Fruit fly (Drosophila melanogaster) whole organism, embryonic: Measurements from ENCODE around the gene CycB3.
A peak's percentile ranks its signal among the peaks of the same experiment; 100 is the strongest.

Experiments used
- CG1024 ChIP-seq: fragments of 200-800 bp; sonication (Bioruptor generic); IDR thresholded peaks from 2 replicates; pipeline ENCODE4 v1.3.6; 2022; ENCODE audit warnings: missing biosample characterization, missing genetic modification characterization
- CG10321 ChIP-seq: fragments of 200-800 bp; sonication (Bioruptor generic); IDR thresholded peaks from 2 replicates; pipeline ENCODE4 v1.3.6; 2022; ENCODE audit warnings: missing biosample characterization, missing genetic modification characterization
- CG11085 ChIP-seq: fragments of 200-800 bp; sonication (Bioruptor generic); IDR thresholded peaks from 2 replicates; pipeline ENCODE4 v1.3.6; 2022; ENCODE audit warnings: missing biosample characterization, missing genetic modification characterization
- CG11093 ChIP-seq: fragments of 200-800 bp; sonication (Bioruptor generic); IDR thresholded peaks from 3 replicates; pipeline ENCODE4 v1.3.6; 2022; ENCODE audit warnings: missing biosample characterization, missing genetic modification characterization
- CG11398 ChIP-seq: fragments of 200-800 bp; sonication (Bioruptor generic); optimal IDR thresholded peaks from 2 replicates; lab custom pipeline; 2016; ENCODE audit warnings: missing biosample characterization, missing genetic modification characterization
- CG12104 ChIP-seq: fragments of 200-800 bp; sonication (Bioruptor generic); optimal IDR thresholded peaks from 3 replicates; lab custom pipeline; 2016; ENCODE audit warnings: missing biosample characterization, missing genetic modification characterization
- CG13624 ChIP-seq: fragments of 200-800 bp; sonication (Bioruptor generic); optimal IDR thresholded peaks from 2 replicates; lab custom pipeline; 2016; ENCODE audit warnings: missing biosample characterization, missing genetic modification characterization
- CG14050 ChIP-seq: fragments of 200-800 bp; sonication (Bioruptor generic); IDR thresholded peaks from 3 replicates; pipeline ENCODE4 v1.3.6; 2022; ENCODE audit warnings: missing biosample characterization, missing genetic modification characterization
- CG15601 ChIP-seq: fragments of 200-800 bp; sonication (Bioruptor generic); optimal IDR thresholded peaks from 3 replicates; lab custom pipeline; 2019; ENCODE audit warnings: missing biosample characterization, mild to moderate bottlenecking, missing genetic modification characterization, moderate library complexity
- CG15696 ChIP-seq: fragments of 200-800 bp; sonication (Bioruptor generic); optimal IDR thresholded peaks from 2 replicates; lab custom pipeline; 2019; ENCODE audit warnings: missing biosample characterization, mild to moderate bottlenecking, missing genetic modification characterization, moderate library complexity
- CG31365 ChIP-seq: fragments of 200-800 bp; sonication (Bioruptor generic); optimal IDR thresholded peaks from 2 replicates; lab custom pipeline; 2018; ENCODE audit warnings: missing biosample characterization, mild to moderate bottlenecking, missing genetic modification characterization
- CG4404 ChIP-seq: fragments of 200-800 bp; sonication (Bioruptor generic); IDR thresholded peaks from 2 replicates; pipeline ENCODE4 v1.3.6; 2022; ENCODE audit warnings: missing biosample characterization, missing genetic modification characterization
- CG4617 ChIP-seq: fragments of 200-800 bp; sonication (Bioruptor generic); optimal IDR thresholded peaks from 3 replicates; lab custom pipeline; 2016; ENCODE audit warnings: missing biosample characterization, missing genetic modification characterization, borderline replicate concordance
- CG8478 ChIP-seq: fragments of >200 bp; optimal IDR thresholded peaks from 2 replicates; lab custom pipeline; 2018
- Camta ChIP-seq: fragments of 200-800 bp; sonication (Bioruptor generic); optimal IDR thresholded peaks from 2 replicates; lab custom pipeline; 2016; ENCODE audit warnings: missing biosample characterization, missing genetic modification characterization
- Chrac-16 ChIP-seq: fragments of 200-800 bp; sonication (Bioruptor generic); optimal IDR thresholded peaks from 3 replicates; lab custom pipeline; 2016; ENCODE audit warnings: missing biosample characterization, missing genetic modification characterization
- D19A ChIP-seq: fragments of 200-800 bp; optimal IDR thresholded peaks from 3 replicates; lab custom pipeline; 2019; ENCODE audit warnings: missing biosample characterization, mild to moderate bottlenecking, missing genetic modification characterization, moderate library complexity
- Dad ChIP-seq: fragments of 200-800 bp; sonication (Bioruptor generic); optimal IDR thresholded peaks from 3 replicates; lab custom pipeline; 2016; ENCODE audit warnings: missing biosample characterization, missing genetic modification characterization
- Dip2 ChIP-seq: fragments of 200-800 bp; sonication (Bioruptor generic); IDR thresholded peaks from 2 replicates; pipeline ENCODE4 v1.3.6; 2022; ENCODE audit warnings: missing biosample characterization, missing genetic modification characterization
- Elba2 ChIP-seq: fragments of 200-800 bp; sonication (Bioruptor generic); optimal IDR thresholded peaks from 3 replicates; lab custom pipeline; 2016; ENCODE audit warnings: missing biosample characterization, missing genetic modification characterization
- Fer1 ChIP-seq: fragments of 200-800 bp; sonication (Bioruptor generic); optimal IDR thresholded peaks from 2 replicates; lab custom pipeline; 2017; ENCODE audit warnings: missing biosample characterization, mild to moderate bottlenecking, missing genetic modification characterization
- Gug ChIP-seq: fragments of 200-800 bp; sonication (Bioruptor generic); IDR thresholded peaks from 4 replicates; pipeline ENCODE4 v1.3.6; 2022; ENCODE audit warnings: missing biosample characterization, missing genetic modification characterization
- Hey ChIP-seq: fragments of 200-800 bp; sonication (Bioruptor generic); optimal IDR thresholded peaks from 3 replicates; lab custom pipeline; 2018; ENCODE audit warnings: missing biosample characterization, mild to moderate bottlenecking, missing genetic modification characterization
- Hmx ChIP-seq: fragments of 200-800 bp; sonication (Bioruptor generic); optimal IDR thresholded peaks from 2 replicates; lab custom pipeline; 2016; ENCODE audit warnings: missing biosample characterization, missing genetic modification characterization
- Hr78 ChIP-seq, 2 experiments: fragments of 200-800 bp in 1 of 2; fragments of >200 bp in 1 of 2; sonication (Bioruptor generic) in 1 of 2; optimal IDR thresholded peaks; 2 replicates each; lab custom pipeline; 2017 to 2019; ENCODE audit warnings: missing biosample characterization in 2 of 2, missing genetic modification characterization in 2 of 2, mild to moderate bottlenecking in 1 of 2, moderate library complexity in 1 of 2
- MESR4 ChIP-seq: fragments of 200-800 bp; sonication (Bioruptor generic); optimal IDR thresholded peaks from 2 replicates; lab custom pipeline; 2018; ENCODE audit warnings: missing biosample characterization, mild to moderate bottlenecking, missing genetic modification characterization, moderate library complexity
- PHDP ChIP-seq: fragments of 200-800 bp; sonication (Bioruptor generic); optimal IDR thresholded peaks from 3 replicates; lab custom pipeline; 2018; ENCODE audit warnings: missing biosample characterization, mild to moderate bottlenecking, missing genetic modification characterization, moderate library complexity
- Ptx1 ChIP-seq: fragments of 200-800 bp; sonication (Bioruptor generic); IDR thresholded peaks from 2 replicates; pipeline ENCODE4 v1.3.6; 2022; ENCODE audit warnings: missing biosample characterization, missing genetic modification characterization
- Sry-δ ChIP-seq: fragments of 200-800 bp; sonication (Bioruptor generic); optimal IDR thresholded peaks from 2 replicates; lab custom pipeline; 2016; ENCODE audit warnings: missing biosample characterization, missing genetic modification characterization
- ap ChIP-seq: fragments of 200-800 bp; sonication (Bioruptor generic); IDR thresholded peaks from 2 replicates; pipeline ENCODE4 v1.3.6; 2022; ENCODE audit warnings: missing biosample characterization, missing genetic modification characterization
- ara ChIP-seq: fragments of 200-800 bp; sonication (Bioruptor generic); IDR thresholded peaks from 2 replicates; pipeline ENCODE4 v1.3.6; 2022; ENCODE audit warnings: missing biosample characterization, missing genetic modification characterization
- ase ChIP-seq: fragments of 200-800 bp; sonication (Bioruptor generic); IDR thresholded peaks from 3 replicates; pipeline ENCODE4 v1.3.6; 2022; ENCODE audit warnings: missing biosample characterization, missing genetic modification characterization
- bcd ChIP-seq: fragments of 200-800 bp; sonication (Bioruptor generic); optimal IDR thresholded peaks from 2 replicates; lab custom pipeline; 2017; ENCODE audit warnings: missing biosample characterization, mild to moderate bottlenecking, missing genetic modification characterization
- gem ChIP-seq: fragments of 200-800 bp; sonication (Bioruptor generic); optimal IDR thresholded peaks from 2 replicates; lab custom pipeline; 2019; ENCODE audit warnings: missing biosample characterization, mild to moderate bottlenecking, missing genetic modification characterization, moderate library complexity
- gro ChIP-seq: fragments of 200-800 bp; sonication (Bioruptor generic); optimal IDR thresholded peaks from 2 replicates; lab custom pipeline; 2016; ENCODE audit warnings: missing biosample characterization, missing genetic modification characterization
- gsb-n ChIP-seq: fragments of 200-800 bp; sonication (Bioruptor generic); optimal IDR thresholded peaks from 3 replicates; lab custom pipeline; 2018; ENCODE audit warnings: missing biosample characterization, mild to moderate bottlenecking, missing genetic modification characterization
- hkb ChIP-seq, 2 experiments: fragments of 200-800 bp in 1 of 2; fragments of >200 bp in 1 of 2; sonication (Bioruptor generic) in 1 of 2; IDR thresholded peaks in 1 of 2; optimal IDR thresholded peaks in 1 of 2; 2 replicates each; pipeline versions ENCODE4 v1.3.6 to Lab custom; 2017 to 2022; ENCODE audit warnings: missing biosample characterization in 1 of 2, missing genetic modification characterization in 1 of 2
- jigr1 ChIP-seq: fragments of 200-800 bp; sonication (Bioruptor generic); IDR thresholded peaks from 3 replicates; pipeline ENCODE4 v1.3.6; 2022; ENCODE audit warnings: missing biosample characterization, missing genetic modification characterization
- mam ChIP-seq: fragments of 200-800 bp; sonication (Bioruptor generic); optimal IDR thresholded peaks from 3 replicates; lab custom pipeline; 2016; ENCODE audit warnings: missing biosample characterization, missing genetic modification characterization
- mld ChIP-seq: fragments of 200-800 bp; sonication (Bioruptor generic); IDR thresholded peaks from 3 replicates; pipeline ENCODE4 v1.3.6; 2022; ENCODE audit warnings: missing biosample characterization, missing genetic modification characterization; ENCODE audit not compliant: partially characterized antibody
- nau ChIP-seq: fragments of 200-800 bp; sonication (Bioruptor generic); optimal IDR thresholded peaks from 3 replicates; lab custom pipeline; 2017; ENCODE audit warnings: missing biosample characterization, mild to moderate bottlenecking, missing genetic modification characterization, missing genetic modification reagents
- nmo ChIP-seq: fragments of 200-800 bp; sonication (Bioruptor generic); optimal IDR thresholded peaks from 2 replicates; lab custom pipeline; 2018; ENCODE audit warnings: missing biosample characterization, mild to moderate bottlenecking, missing genetic modification characterization, moderate library complexity
- otp ChIP-seq: fragments of 200-800 bp; sonication (Bioruptor generic); IDR thresholded peaks from 3 replicates; pipeline ENCODE4, ENCODE4 v1.3.6; 2022; ENCODE audit warnings: missing biosample characterization, missing genetic modification characterization
- pb ChIP-seq: fragments of 200-800 bp; sonication (Bioruptor generic); optimal IDR thresholded peaks from 3 replicates; lab custom pipeline; 2016; ENCODE audit warnings: missing biosample characterization, missing genetic modification characterization
- run ChIP-seq: fragments of 200-800 bp; sonication (Bioruptor generic); optimal IDR thresholded peaks from 3 replicates; lab custom pipeline; 2018; ENCODE audit warnings: missing biosample characterization, mild to moderate bottlenecking, missing genetic modification characterization
- so ChIP-seq: fragments of 200-800 bp; sonication (Bioruptor generic); IDR thresholded peaks from 3 replicates; pipeline ENCODE4 v1.3.6; 2022; ENCODE audit warnings: missing biosample characterization, missing genetic modification characterization
- trh ChIP-seq: fragments of 200-800 bp; sonication (Bioruptor generic); optimal IDR thresholded peaks from 2 replicates; lab custom pipeline; 2016; ENCODE audit warnings: missing biosample characterization, missing genetic modification characterization
- twi ChIP-seq: fragments of 200-800 bp; optimal IDR thresholded peaks from 2 replicates; lab custom pipeline; 2019; ENCODE audit warnings: missing biosample characterization, mild to moderate bottlenecking, missing genetic modification characterization, moderate library complexity
- zen2 ChIP-seq: fragments of 200-800 bp; sonication (Bioruptor generic); IDR thresholded peaks from 3 replicates; pipeline ENCODE4 v1.3.6; 2022; ENCODE audit warnings: missing biosample characterization, missing genetic modification characterization; ENCODE audit not compliant: partially characterized antibody

Gene CycB3

DNA sequence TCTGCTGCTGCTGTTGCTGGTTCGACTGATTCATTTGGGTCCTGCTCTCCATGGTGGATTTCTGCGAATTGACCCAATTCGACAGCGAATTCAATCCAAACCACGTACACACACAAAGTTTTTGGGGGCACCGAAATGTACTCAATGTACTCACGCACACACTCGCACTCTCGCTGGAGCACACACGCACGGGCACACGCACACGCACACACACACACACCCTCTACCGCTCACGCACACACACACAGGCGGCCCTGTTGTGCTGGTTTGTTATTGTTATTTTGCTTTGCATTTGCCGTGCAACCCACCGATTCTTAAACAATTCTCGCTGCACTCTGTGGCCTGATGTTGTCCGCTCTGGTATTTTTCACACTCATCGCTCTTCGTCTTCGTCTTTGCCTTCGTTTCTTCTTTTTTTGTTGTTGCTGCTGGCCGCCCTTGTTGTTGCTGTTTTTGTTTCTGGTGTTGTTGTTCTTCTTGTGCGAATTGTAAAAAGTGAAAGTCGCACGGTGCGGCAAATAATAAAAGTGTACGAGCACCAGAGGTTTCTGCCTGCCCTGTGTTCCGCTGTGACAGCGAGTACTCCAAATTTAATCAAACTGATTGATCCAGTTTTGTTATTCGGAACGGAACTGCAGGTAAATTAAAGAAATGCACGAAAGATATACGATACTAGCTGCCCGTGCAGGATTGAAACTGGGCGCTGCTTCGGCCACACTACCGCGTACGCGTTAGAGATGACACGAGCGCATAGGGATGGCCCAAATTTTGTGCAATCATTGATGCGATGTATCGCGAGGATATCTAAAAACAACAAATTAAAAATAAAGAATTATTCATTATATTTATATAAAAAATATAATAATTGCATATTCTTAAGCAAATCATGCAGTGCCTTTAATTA is 5.6 kb upstream of the CycB3 start, which contains the start of gene CG3744 (continued):
- TF ChIP-seq trh (peak; percentile 76), twi (tag; lab: Kevin White, UChicago) (peak; percentile 83), Dad (peak; percentile 63), jigr1 (peak; percentile 81; the same call in 2 of the 3 replicates), CG8478 (lab: Kevin White, UChicago) (peak; percentile 92), ase (GFP tag; lab: Robert Waterston, UW) (peak; percentile 95), D19A (tag; lab: Kevin White, UChicago) (peak; percentile 80), Hmx (GFP tag; lab: Kevin White, UChicago) (no peak), zen2 (GFP tag; lab: Robert Waterston, UW) (peak; percentile 93), CG11398 (GFP tag; lab: Kevin White, UChicago) (peak; percentile 27), so (GFP tag; lab: Robert Waterston, UW) (peak; percentile 94), PHDP (tag; lab: Kevin White, UChicago) (peak; percentile 92), ap (GFP tag; lab: Robert Waterston, UW) (peak; percentile 84), ara (peak; percentile 92), nau (GFP tag; lab: Kevin White, UChicago) (no peak), nmo (GFP tag; lab: Kevin White, UChicago) (peak; percentile 90), CG11093 (GFP tag; lab: Robert Waterston, UW) (peak; percentile 83), mld (peak; percentile 84), CG11085 (GFP tag; lab: Robert Waterston, UW) (peak; percentile 94), CG15696 (peak; percentile 91), gro (peak; percentile 57), hkb (optimal IDR thresholded peaks at IDR 0.05; lab: Kevin White, UChicago) (no peak), hkb (GFP tag; IDR thresholded peaks at IDR 0.05; lab: Robert Waterston, UW) (peak; percentile 89), otp (GFP tag; lab: Robert Waterston, UW) (peak; percentile 93), Hr78 (GFP tag; optimal IDR thresholded peaks at IDR 0.05; lab: Kevin White, UChicago) (no peak), CG13624 (GFP tag; lab: Kevin White, UChicago) (peak; percentile 67), Chrac-16 (peak; percentile 86), Camta (GFP tag; lab: Kevin White, UChicago) (peak; percentile 46), CG14050 (GFP tag; lab: Robert Waterston, UW) (peak; percentile 86), Ptx1 (peak; percentile 95), CG1024 (GFP tag; lab: Robert Waterston, UW) (peak; percentile 85), Dip2 (GFP tag; lab: Robert Waterston, UW) (0 out of 2 replicates have a peak, but pooled peaks have one; percentile 9), Fer1 (GFP tag; lab: Kevin White, UChicago) (peak; percentile 85), CG10321 (GFP tag; lab: Robert Waterston, UW) (peak; percentile 77), CG12104 (GFP tag; lab: Kevin White, UChicago) (peak; percentile 77), CG15601 (tag; lab: Kevin White, UChicago) (peak; percentile 80), CG4404 (peak; percentile 89), bcd (GFP tag; lab: Kevin White, UChicago) (peak; percentile 91), CG4617 (peak; percentile 78), Hey (tag; lab: Kevin White, UChicago) (peak; percentile 9), CG31365 (tag; lab: Kevin White, UChicago) (no peak), Gug (GFP tag; lab: Robert Waterston, UW) (peak; percentile 98), gsb-n (tag; lab: Kevin White, UChicago) (peak; percentile 78), MESR4 (GFP tag; lab: Kevin White, UChicago) (peak; percentile 60), pb (GFP tag; lab: Kevin White, UChicago) (peak; percentile 62), gem (peak; percentile 95), Elba2 (GFP tag; lab: Kevin White, UChicago) (peak; percentile 6), run (tag; lab: Kevin White, UChicago) (peak; percentile 63), Sry-δ (GFP tag; lab: Kevin White, UChicago) (peak; percentile 92), mam (GFP tag; lab: Kevin White, UChicago) (peak; percentile 90)
